Fruit fly (Drosophila melanogaster) whole organism, wandering third instar larva: ENCODE measurements around the gene CG11891.

Experiments
- Abd-B ChIP-seq: fragments of >200 bp; optimal IDR thresholded peaks from 2 replicates; lab custom pipeline; 2017; ENCODE audit warnings: missing biosample characterization, missing genetic modification characterization
- CG32264 ChIP-seq: fragments of 200-800 bp; sonication (Bioruptor generic); optimal IDR thresholded peaks from 2 replicates; lab custom pipeline; 2016; ENCODE audit warnings: missing biosample characterization, missing genetic modification characterization
- CG9705 ChIP-seq: fragments of 200-800 bp; sonication (Bioruptor generic); optimal IDR thresholded peaks from 2 replicates; lab custom pipeline; 2018; ENCODE audit warnings: missing biosample characterization, mild to moderate bottlenecking, missing genetic modification characterization
- CrebA ChIP-seq: fragments of 200-800 bp; sonication (Bioruptor generic); optimal IDR thresholded peaks from 2 replicates; lab custom pipeline; 2016; ENCODE audit warnings: missing biosample characterization, mild to moderate bottlenecking, missing genetic modification characterization, borderline replicate concordance
- Dfd ChIP-seq: fragments of >200 bp; optimal IDR thresholded peaks from 2 replicates; lab custom pipeline; 2017; ENCODE audit warnings: missing biosample characterization, missing genetic modification characterization
- Dif ChIP-seq: fragments of 200-275, 200-300 bp; sonication (Bioruptor generic); optimal IDR thresholded peaks from 2 replicates; lab custom pipeline; 2018; ENCODE audit warnings: missing biosample characterization, missing genetic modification characterization; ENCODE audit not compliant: partially characterized antibody
- GATAd ChIP-seq: sonication (Bioruptor generic); optimal IDR thresholded peaks from 2 replicates; lab custom pipeline; 2016; ENCODE audit warnings: missing biosample characterization, missing genetic modification characterization
- HLH106 ChIP-seq: fragments of 200-800 bp; optimal IDR thresholded peaks from 3 replicates; lab custom pipeline; 2019; ENCODE audit warnings: missing biosample characterization, mild to moderate bottlenecking, missing genetic modification characterization, moderate library complexity
- Hnf4 ChIP-seq: fragments of 200-800 bp; sonication (Bioruptor generic); optimal IDR thresholded peaks from 2 replicates; lab custom pipeline; 2016; ENCODE audit warnings: missing biosample characterization, mild to moderate bottlenecking, missing genetic modification characterization
- Hr78 ChIP-seq: fragments of >200 bp; optimal IDR thresholded peaks from 2 replicates; lab custom pipeline; 2017; ENCODE audit warnings: missing biosample characterization, missing genetic modification characterization
- Hr83 ChIP-seq: fragments of 200-300 bp; sonication (Bioruptor generic); optimal IDR thresholded peaks from 2 replicates; lab custom pipeline; 2016; ENCODE audit warnings: missing biosample characterization, mild to moderate bottlenecking, missing genetic modification characterization, moderate library complexity; ENCODE audit not compliant: poor library complexity, severe bottlenecking
- Jra ChIP-seq: sonication (Bioruptor generic); optimal IDR thresholded peaks from 2 replicates; lab custom pipeline; 2016; ENCODE audit warnings: missing biosample characterization, missing genetic modification characterization
- Mio ChIP-seq: sonication (Bioruptor generic); optimal IDR thresholded peaks from 2 replicates; lab custom pipeline; 2016; ENCODE audit warnings: missing biosample characterization, missing genetic modification characterization
- Myc ChIP-seq: fragments of >200 bp; optimal IDR thresholded peaks from 2 replicates; lab custom pipeline; 2017
- N ChIP-seq: fragments of >200 bp; optimal IDR thresholded peaks from 2 replicates; lab custom pipeline; 2018; ENCODE audit warnings: missing biosample characterization, missing external identifiers, missing genetic modification characterization
- OdsH ChIP-seq: fragments of 200-800 bp; sonication (Bioruptor generic); optimal IDR thresholded peaks from 2 replicates; lab custom pipeline; 2016; ENCODE audit warnings: missing biosample characterization, mild to moderate bottlenecking, missing genetic modification characterization
- Rel ChIP-seq, 2 experiments: fragments of 200-800 bp; sonication (Bioruptor generic) in 1 of 2; optimal IDR thresholded peaks; 2 replicates in 1 of 2; 3 replicates in 1 of 2; lab custom pipeline; 2016 to 2019; ENCODE audit warnings: mild to moderate bottlenecking in 2 of 2, missing biosample characterization in 2 of 2, missing genetic modification characterization in 2 of 2, moderate library complexity in 1 of 2
- Sp1 ChIP-seq: fragments of 200-800 bp; sonication (Bioruptor generic); optimal IDR thresholded peaks from 3 replicates; lab custom pipeline; 2019; ENCODE audit warnings: missing biosample characterization, mild to moderate bottlenecking, missing genetic modification characterization, moderate library complexity
- Vsx2 ChIP-seq: fragments of 200-300, 225-300 bp; sonication (Bioruptor generic); optimal IDR thresholded peaks from 2 replicates; lab custom pipeline; 2018; ENCODE audit warnings: missing biosample characterization, missing genetic modification characterization; ENCODE audit not compliant: partially characterized antibody
- br ChIP-seq: fragments of 200-800 bp; sonication (Bioruptor generic); optimal IDR thresholded peaks from 2 replicates; lab custom pipeline; 2016; ENCODE audit warnings: missing biosample characterization, missing genetic modification characterization
- brk ChIP-seq: fragments of 200-800 bp; sonication (Bioruptor generic); optimal IDR thresholded peaks from 2 replicates; lab custom pipeline; 2016; ENCODE audit warnings: missing biosample characterization, mild to moderate bottlenecking, missing genetic modification characterization
- dl ChIP-seq, 2 experiments: fragments of 175-275, 200-275 bp in 1 of 2; fragments of 200-275 bp in 1 of 2; sonication (Bioruptor generic); optimal IDR thresholded peaks; lab custom pipeline; 2018; ENCODE audit warnings: mild to moderate bottlenecking in 2 of 2, missing biosample characterization in 2 of 2, missing genetic modification characterization in 2 of 2, moderate library complexity in 2 of 2; ENCODE audit not compliant: partially characterized antibody in 2 of 2, insufficient read depth in 1 of 2
- dmrt93B ChIP-seq: fragments of 200-800 bp; sonication (Bioruptor generic); optimal IDR thresholded peaks from 2 replicates; lab custom pipeline; 2018; ENCODE audit warnings: missing biosample characterization, mild to moderate bottlenecking, missing genetic modification characterization
- dsf ChIP-seq: sonication (Bioruptor generic); optimal IDR thresholded peaks from 2 replicates; lab custom pipeline; 2016; ENCODE audit warnings: missing biosample characterization, missing genetic modification characterization, borderline replicate concordance
- ey ChIP-seq: fragments of 200-800 bp; sonication (Bioruptor generic); optimal IDR thresholded peaks from 2 replicates; lab custom pipeline; 2016; ENCODE audit warnings: missing biosample characterization, missing genetic modification characterization
- foxo ChIP-seq, 2 experiments: fragments of 200-800 bp; sonication (Bioruptor generic); optimal IDR thresholded peaks; 2 replicates in 1 of 2; 3 replicates in 1 of 2; lab custom pipeline; 2016 to 2017; ENCODE audit warnings: missing biosample characterization in 2 of 2, missing genetic modification characterization in 2 of 2
- fru ChIP-seq: fragments of 200-800 bp; sonication (Bioruptor generic); optimal IDR thresholded peaks from 3 replicates; lab custom pipeline; 2016; ENCODE audit warnings: missing biosample characterization, mild to moderate bottlenecking, missing genetic modification characterization
- h ChIP-seq: fragments of 200-800 bp; sonication (Bioruptor generic); optimal IDR thresholded peaks from 3 replicates; lab custom pipeline; 2016; ENCODE audit warnings: missing biosample characterization, mild to moderate bottlenecking, missing genetic modification characterization
- jim ChIP-seq: fragments of 175-275, 200-325 bp; sonication (Bioruptor generic); optimal IDR thresholded peaks from 2 replicates; lab custom pipeline; 2016; ENCODE audit warnings: missing biosample characterization, mild to moderate bottlenecking, missing genetic modification characterization
- lola ChIP-seq: fragments of >200 bp; optimal IDR thresholded peaks from 2 replicates; lab custom pipeline; 2017; ENCODE audit warnings: missing biosample characterization, missing genetic modification characterization
- pan ChIP-seq: fragments of >200 bp; optimal IDR thresholded peaks from 2 replicates; lab custom pipeline; 2017
- psq ChIP-seq: fragments of 200-800 bp; sonication (Bioruptor generic); optimal IDR thresholded peaks from 3 replicates; lab custom pipeline; 2017; ENCODE audit warnings: missing biosample characterization, mild to moderate bottlenecking, missing genetic modification characterization, moderate library complexity
- rgr ChIP-seq: fragments of 200-800 bp; sonication (Bioruptor generic); optimal IDR thresholded peaks from 3 replicates; lab custom pipeline; 2016; ENCODE audit warnings: missing biosample characterization, mild to moderate bottlenecking, missing genetic modification characterization
- sage ChIP-seq: fragments of 200-800 bp; sonication (Bioruptor generic); optimal IDR thresholded peaks from 2 replicates; lab custom pipeline; 2016; ENCODE audit warnings: missing biosample characterization, mild to moderate bottlenecking, missing genetic modification characterization
- sv ChIP-seq: fragments of 200-800 bp; sonication (Bioruptor generic); optimal IDR thresholded peaks from 3 replicates; lab custom pipeline; 2016; ENCODE audit warnings: missing biosample characterization, missing genetic modification characterization
- tai ChIP-seq: sonication (Bioruptor generic); optimal IDR thresholded peaks from 2 replicates; lab custom pipeline; 2016; ENCODE audit warnings: missing biosample characterization, missing genetic modification characterization
- usp ChIP-seq: fragments of >200 bp; optimal IDR thresholded peaks from 2 replicates; lab custom pipeline; 2017; ENCODE audit warnings: missing biosample characterization, missing genetic modification characterization
- woc ChIP-seq: sonication (Bioruptor generic); optimal IDR thresholded peaks from 2 replicates; lab custom pipeline; 2016; ENCODE audit warnings: missing biosample characterization, mild to moderate bottlenecking, missing genetic modification characterization

CG11891 gene

dm6 chr3R:25249145-25250141 lies 20.6 kb upstream of the CG11891 start, which contains the start of gene Nup358:
TSS of gene Nup358 (plus strand) at chr3R:25249348.
- TF ChIP-seq Myc (lab: Kevin White, UChicago) (no peak), N (GFP tag; lab: Kevin White, UChicago) (no peak), fru (no peak), woc (GFP tag; lab: Kevin White, UChicago) (no peak), Rel (GFP tag; optimal IDR thresholded peaks at IDR 0.05; lab: Kevin White, UChicago) (no peak), Rel (tag; optimal IDR thresholded peaks at IDR 0.05; lab: Kevin White, UChicago) (peak; percentile 18), GATAd (GFP tag; lab: Kevin White, UChicago) (no peak), jim (GFP tag; lab: Kevin White, UChicago) (no peak), pan (lab: Kevin White, UChicago) (no peak), Sp1 (GFP tag; lab: Kevin White, UChicago) (peak; percentile 5), sage (GFP tag; lab: Kevin White, UChicago) (no peak), OdsH (GFP tag; lab: Kevin White, UChicago) (no peak), rgr (GFP tag; lab: Kevin White, UChicago) (no peak), brk (GFP tag; lab: Kevin White, UChicago) (no peak), Abd-B (GFP tag; lab: Kevin White, UChicago) (no peak)

dm6 chr3R:25258628-25259240 lies 11.3 kb upstream of the CG11891 start, which contains the start of gene CG11857:
TSS of gene CG11857 (plus strand) at chr3R:25258898.
- TF ChIP-seq dsf (peak; percentile 94), dl (GFP tag; optimal IDR thresholded peaks at IDR 0.05; lab: Kevin White, UChicago; ENCODE audit: insufficient read depth in 1 of 2, partially characterized antibody in 2 of 2) (no peak), Abd-B (GFP tag; lab: Kevin White, UChicago) (no peak), N (GFP tag; lab: Kevin White, UChicago) (no peak), GATAd (GFP tag; lab: Kevin White, UChicago) (peak; percentile 94), Myc (lab: Kevin White, UChicago) (peak; percentile 25), foxo (GFP tag; optimal IDR thresholded peaks at IDR 0.05; lab: Kevin White, UChicago) (peak; percentile 89 to 98), h (GFP tag; lab: Kevin White, UChicago) (peak; percentile 99), tai (GFP tag; lab: Kevin White, UChicago) (no peak), OdsH (GFP tag; lab: Kevin White, UChicago) (peak; percentile 96), Hnf4 (GFP tag; lab: Kevin White, UChicago) (peak; percentile 99), sv (peak; percentile 98), CG32264 (GFP tag; lab: Kevin White, UChicago) (peak; percentile 93), CrebA (GFP tag; lab: Kevin White, UChicago) (no peak), dmrt93B (peak; percentile 96), Hr83 (peak; percentile 96), ey (GFP tag; lab: Kevin White, UChicago) (peak; percentile 97), br (GFP tag; lab: Kevin White, UChicago) (peak; percentile 96), rgr (GFP tag; lab: Kevin White, UChicago) (peak; percentile 98), lola (GFP tag; lab: Kevin White, UChicago) (no peak), Jra (GFP tag; lab: Kevin White, UChicago) (peak; percentile 98), woc (GFP tag; lab: Kevin White, UChicago) (peak; percentile 97), HLH106 (peak; percentile 98), Vsx2 (no peak), Rel (GFP tag; optimal IDR thresholded peaks at IDR 0.05; lab: Kevin White, UChicago) (peak; percentile 40), Rel (tag; optimal IDR thresholded peaks at IDR 0.05; lab: Kevin White, UChicago) (peak; percentile 82), usp (no peak), Hr78 (no peak), sage (GFP tag; lab: Kevin White, UChicago) (no peak), Dif (GFP tag; lab: Kevin White, UChicago) (no peak), CG9705 (GFP tag; lab: Kevin White, UChicago) (peak; percentile 95), fru (peak; percentile 97), jim (GFP tag; lab: Kevin White, UChicago) (peak; percentile 43), pan (lab: Kevin White, UChicago) (no peak), brk (GFP tag; lab: Kevin White, UChicago) (no peak), Mio (GFP tag; lab: Kevin White, UChicago) (peak; percentile 79), Sp1 (GFP tag; lab: Kevin White, UChicago) (peak; percentile 96), Dfd (GFP tag; lab: Kevin White, UChicago) (no peak), psq (GFP tag; lab: Kevin White, UChicago) (peak; percentile 94)
